Fruit fly (Drosophila melanogaster) S2 (cell line): Measurements from ENCODE around the gene CG33127.

Experiments used
- CG8478 ChIP-seq: fragments of >200 bp; optimal IDR thresholded peaks from 2 replicates; lab custom pipeline; 2018
- CTCF ChIP-seq, 2 experiments: fragments of >200 bp; optimal IDR thresholded peaks; 2 replicates each; lab custom pipeline; 2018

DNA sequence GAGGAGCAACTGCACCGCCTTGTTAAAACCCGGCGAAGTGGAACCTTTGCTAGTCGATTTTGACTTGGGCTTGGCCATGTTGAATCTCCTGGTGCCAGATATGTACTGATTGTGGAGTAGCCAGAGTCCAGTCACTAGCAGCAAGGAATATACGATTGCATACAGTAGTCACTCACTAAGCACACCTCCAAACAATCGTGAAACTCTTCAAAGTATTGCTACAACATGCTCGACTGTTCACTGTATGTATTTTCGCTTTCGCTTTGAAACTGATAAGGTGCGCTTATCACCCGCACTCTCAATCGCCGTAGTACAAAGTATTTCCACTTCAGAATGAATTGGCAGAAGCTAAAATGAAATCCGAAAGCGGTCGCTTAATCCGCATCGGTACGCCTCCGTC, 35.5 kb upstream of the CG33127 start:
- TF ChIP-seq CG8478 (lab: Kevin White, UChicago) (no peak), CTCF (optimal IDR thresholded peaks at IDR 0.05; lab: Kevin White, UChicago) (no peak)
